Worm (Caenorhabditis elegans) whole organism, young adult: ENCODE data around the gene C06B3.1.
A peak's percentile ranks its signal among the peaks of the same experiment; 100 is the strongest.

Experiments
- B0336.3 ChIP-seq: fragments of 200-800 bp; sonication (Bioruptor generic); IDR thresholded peaks from 2 replicates; pipeline ENCODE4 v1.3.6; 2022; ENCODE audit warnings: missing genetic modification characterization, missing compliant biosample characterization
- C06A6.2 ChIP-seq: fragments of 200-800 bp; sonication (Bioruptor generic); conservative IDR thresholded peaks from 2 replicates; pipeline ENCODE4 v1.3.6; 2022; ENCODE audit warnings: missing genetic modification characterization, missing compliant biosample characterization
- F10E7.11 ChIP-seq: sonication (generic microtip); optimal IDR thresholded peaks from 2 replicates; lab custom pipeline; 2017; ENCODE audit warnings: mild to moderate bottlenecking, missing genetic modification characterization, moderate library complexity, missing compliant biosample characterization
- F22D6.2 ChIP-seq: sonication (generic microtip); optimal IDR thresholded peaks from 2 replicates; lab custom pipeline; 2016; ENCODE audit warnings: mild to moderate bottlenecking, missing genetic modification characterization, missing compliant biosample characterization
- F37B4.10 ChIP-seq: fragments of 200-800 bp; sonication (Bioruptor generic); IDR thresholded peaks from 2 replicates; pipeline ENCODE4 v1.3.6; 2022; ENCODE audit warnings: missing genetic modification characterization, missing compliant biosample characterization
- F57A8.1 ChIP-seq: fragments of 200-800 bp; sonication (Bioruptor generic); optimal IDR thresholded peaks from 2 replicates; lab custom pipeline; 2018; ENCODE audit warnings: mild to moderate bottlenecking, missing genetic modification characterization, moderate library complexity, missing compliant biosample characterization
- K12H6.12 ChIP-seq: fragments of 200-800 bp; sonication (Bioruptor generic); optimal IDR thresholded peaks from 2 replicates; lab custom pipeline; 2018; ENCODE audit warnings: mild to moderate bottlenecking, missing genetic modification characterization, missing compliant biosample characterization
- T26A5.8 ChIP-seq: sonication (generic microtip); optimal IDR thresholded peaks from 2 replicates; lab custom pipeline; 2016; ENCODE audit warnings: missing genetic modification characterization, missing compliant biosample characterization
- Y53F4B.3 ChIP-seq: fragments of 200-800 bp; sonication (Bioruptor generic); IDR thresholded peaks from 2 replicates; pipeline ENCODE4 v1.3.6; 2022; ENCODE audit warnings: missing genetic modification reagents, missing genetic modification characterization, missing compliant biosample characterization
- Y56A3A.18 ChIP-seq: fragments of 200-800 bp; sonication (Bioruptor generic); IDR thresholded peaks from 2 replicates; pipeline ENCODE4 v1.3.6; 2022; ENCODE audit warnings: missing genetic modification reagents, missing genetic modification characterization, missing compliant biosample characterization
- akir-1 ChIP-seq: fragments of 200-800 bp; sonication (Bioruptor generic); optimal IDR thresholded peaks from 2 replicates; lab custom pipeline; 2018; ENCODE audit warnings: mild to moderate bottlenecking, missing genetic modification characterization, moderate library complexity, missing compliant biosample characterization
- aptf-2 ChIP-seq: fragments of 200-800 bp; sonication (Bioruptor generic); conservative IDR thresholded peaks from 2 replicates; pipeline ENCODE4 v1.3.6; 2022; ENCODE audit warnings: missing genetic modification reagents, missing genetic modification characterization, missing compliant biosample characterization
- atf-7 ChIP-seq: sonication (generic microtip); optimal IDR thresholded peaks from 2 replicates; lab custom pipeline; 2017; ENCODE audit warnings: mild to moderate bottlenecking, missing genetic modification characterization, missing compliant biosample characterization
- attf-5 ChIP-seq: fragments of 200-800 bp; sonication (Bioruptor generic); optimal IDR thresholded peaks from 2 replicates; lab custom pipeline; 2018; ENCODE audit warnings: mild to moderate bottlenecking, missing genetic modification characterization, missing compliant biosample characterization
- bed-1 ChIP-seq: fragments of 200-800 bp; sonication (Bioruptor generic); IDR thresholded peaks from 2 replicates; pipeline ENCODE4 v1.3.6; 2022; ENCODE audit warnings: missing genetic modification reagents, missing genetic modification characterization, missing compliant biosample characterization
- cebp-2 ChIP-seq: fragments of 200-800 bp; sonication (Bioruptor generic); IDR thresholded peaks from 2 replicates; pipeline ENCODE4 v1.3.6; 2022; ENCODE audit warnings: missing genetic modification characterization, missing compliant biosample characterization
- ceh-100 ChIP-seq: fragments of 200-800 bp; sonication (Bioruptor generic); IDR thresholded peaks from 2 replicates; pipeline ENCODE4 v1.3.6; 2022; ENCODE audit warnings: missing genetic modification reagents, missing genetic modification characterization, missing compliant biosample characterization
- ceh-58 ChIP-seq: fragments of 200-800 bp; sonication (Bioruptor generic); IDR thresholded peaks from 2 replicates; pipeline ENCODE4 v1.3.6; 2022; ENCODE audit warnings: missing genetic modification characterization, missing compliant biosample characterization
- ceh-79 ChIP-seq: sonication (generic microtip); optimal IDR thresholded peaks from 2 replicates; lab custom pipeline; 2017; ENCODE audit warnings: mild to moderate bottlenecking, missing genetic modification characterization, missing compliant biosample characterization
- chd-7 ChIP-seq: sonication (generic microtip); optimal IDR thresholded peaks from 2 replicates; lab custom pipeline; 2016; ENCODE audit warnings: mild to moderate bottlenecking, missing genetic modification characterization, moderate library complexity, missing compliant biosample characterization
- dpff-1 ChIP-seq: sonication (generic microtip); optimal IDR thresholded peaks from 2 replicates; lab custom pipeline; 2017; ENCODE audit warnings: mild to moderate bottlenecking, missing genetic modification characterization, missing compliant biosample characterization
- efl-1 ChIP-seq: fragments of 150-350 bp; optimal IDR thresholded peaks from 2 replicates; lab custom pipeline; 2014; ENCODE audit warnings: missing biosample characterization, missing genetic modification reagents, missing genetic modification characterization
- gei-17 ChIP-seq: fragments of 200-800 bp; sonication (Bioruptor generic); optimal IDR thresholded peaks from 2 replicates; lab custom pipeline; 2018; ENCODE audit warnings: mild to moderate bottlenecking, missing genetic modification characterization, missing compliant biosample characterization
- him-1 ChIP-seq: sonication (generic microtip); optimal IDR thresholded peaks from 2 replicates; lab custom pipeline; 2016; ENCODE audit warnings: missing genotype, missing genetic modification reagents, missing genetic modification characterization, missing compliant biosample characterization
- hmg-1.2 ChIP-seq: fragments of 200-800 bp; sonication (Bioruptor generic); IDR thresholded peaks from 2 replicates; pipeline ENCODE4 v1.3.6; 2022; ENCODE audit warnings: missing genetic modification reagents, missing genetic modification characterization, missing compliant biosample characterization
- hmg-20 ChIP-seq: fragments of 200-800 bp; sonication (Bioruptor generic); IDR thresholded peaks from 2 replicates; pipeline ENCODE4 v1.3.6; 2022; ENCODE audit warnings: missing genetic modification reagents, missing genetic modification characterization, missing compliant biosample characterization
- hrde-1 ChIP-seq: sonication (generic microtip); optimal IDR thresholded peaks from 2 replicates; lab custom pipeline; 2016; ENCODE audit warnings: missing genetic modification characterization, mild to moderate bottlenecking, missing compliant biosample characterization, moderate library complexity, missing genotype, missing genetic modification reagents, borderline replicate concordance
- hsf-1 ChIP-seq: fragments of 200-800 bp; sonication (Bioruptor generic); IDR thresholded peaks from 2 replicates; pipeline ENCODE4 v1.3.6; 2022; ENCODE audit warnings: missing genetic modification reagents, missing genetic modification characterization, missing compliant biosample characterization
- lag-1 ChIP-seq: fragments of 200-800 bp; sonication (Bioruptor generic); IDR thresholded peaks from 2 replicates; pipeline ENCODE4 v1.3.6; 2022; ENCODE audit warnings: missing genetic modification reagents, missing genetic modification characterization, missing compliant biosample characterization
- lin-26 ChIP-seq: fragments of 200-800 bp; sonication (Bioruptor generic); IDR thresholded peaks from 2 replicates; pipeline ENCODE4 v1.3.6; 2022; ENCODE audit warnings: missing genetic modification reagents, missing genetic modification characterization, missing compliant biosample characterization
- lin-35 ChIP-seq, 3 experiments: fragments of 150-350 bp in 2 of 3; sonication (generic microtip) in 1 of 3; optimal IDR thresholded peaks; 2 replicates each; lab custom pipeline; 2014 to 2018; ENCODE audit warnings: missing biosample characterization in 3 of 3, missing genetic modification characterization in 3 of 3, missing genetic modification reagents in 3 of 3
- lin-40 ChIP-seq: sonication (generic microtip); optimal IDR thresholded peaks from 2 replicates; lab custom pipeline; 2016; ENCODE audit warnings: missing genetic modification characterization, mild to moderate bottlenecking, missing compliant biosample characterization, missing genotype, missing genetic modification reagents
- lin-54 ChIP-seq: fragments of 200-800 bp; sonication (Bioruptor generic); optimal IDR thresholded peaks from 2 replicates; lab custom pipeline; 2018; ENCODE audit warnings: mild to moderate bottlenecking, missing genetic modification characterization, missing compliant biosample characterization
- lsl-1 ChIP-seq: fragments of 200-800 bp; sonication (Bioruptor generic); optimal IDR thresholded peaks from 2 replicates; lab custom pipeline; 2018; ENCODE audit warnings: mild to moderate bottlenecking, missing genetic modification characterization, moderate library complexity, missing compliant biosample characterization
- madf-3 ChIP-seq: fragments of 200-800 bp; sonication (Bioruptor generic); IDR thresholded peaks from 2 replicates; pipeline ENCODE4 v1.3.6; 2022; ENCODE audit warnings: missing genetic modification reagents, missing genetic modification characterization, missing compliant biosample characterization
- madf-6 ChIP-seq: fragments of 200-800 bp; sonication (Bioruptor generic); IDR thresholded peaks from 2 replicates; pipeline ENCODE4 v1.3.6; 2022; ENCODE audit warnings: missing genetic modification reagents, missing genetic modification characterization, missing compliant biosample characterization
- nhr-90 ChIP-seq: sonication (generic microtip); optimal IDR thresholded peaks from 2 replicates; lab custom pipeline; 2016; ENCODE audit warnings: missing genotype, mild to moderate bottlenecking, missing genetic modification characterization, missing compliant biosample characterization
- rcor-1 ChIP-seq: fragments of 200-800 bp; sonication (Bioruptor generic); IDR thresholded peaks from 2 replicates; pipeline ENCODE4 v1.3.6; 2022; ENCODE audit warnings: missing genetic modification reagents, missing genetic modification characterization, missing compliant biosample characterization
- rpc-1 ChIP-seq, 2 experiments: fragments of 150-350 bp in 1 of 2; sonication (generic microtip) in 1 of 2; optimal IDR thresholded peaks; 2 replicates each; lab custom pipeline; 2014 to 2018; ENCODE audit warnings: missing biosample characterization in 1 of 2, missing genetic modification characterization in 1 of 2, missing genetic modification reagents in 1 of 2, missing genotype in 1 of 2
- snpc-3.4 ChIP-seq: sonication (generic microtip); optimal IDR thresholded peaks from 2 replicates; lab custom pipeline; 2017; ENCODE audit warnings: missing genetic modification characterization, mild to moderate bottlenecking, missing compliant biosample characterization, antibody characterized with exemption, moderate library complexity, missing genotype, missing genetic modification reagents
- snpc-4 ChIP-seq, 5 experiments: fragments of 150-350 bp in 1 of 5; sonication (generic microtip) in 4 of 5; optimal IDR thresholded peaks; 2 replicates each; lab custom pipeline; 2014 to 2018; ENCODE audit warnings: missing genetic modification characterization in 5 of 5, missing biosample characterization in 3 of 5, antibody characterized with exemption in 2 of 5, mild to moderate bottlenecking in 2 of 5, missing compliant biosample characterization in 2 of 5, missing genotype in 2 of 5, moderate library complexity in 2 of 5, missing genetic modification reagents in 1 of 5
- somi-1 ChIP-seq: fragments of 200-800 bp; sonication (Bioruptor generic); optimal IDR thresholded peaks from 2 replicates; lab custom pipeline; 2018; ENCODE audit warnings: mild to moderate bottlenecking, missing genetic modification characterization, missing compliant biosample characterization
- sptf-2 ChIP-seq: fragments of 200-800 bp; sonication (Bioruptor generic); optimal IDR thresholded peaks from 2 replicates; lab custom pipeline; 2018; ENCODE audit warnings: mild to moderate bottlenecking, missing genetic modification characterization, missing compliant biosample characterization
- unc-62 ChIP-seq: fragments of 150-350 bp; optimal IDR thresholded peaks from 2 replicates; lab custom pipeline; 2014; ENCODE audit warnings: missing biosample characterization, missing genetic modification reagents, missing genetic modification characterization
- xnd-1 ChIP-seq: sonication (generic microtip); optimal IDR thresholded peaks from 2 replicates; lab custom pipeline; 2016; ENCODE audit warnings: missing genotype, missing genetic modification reagents, missing genetic modification characterization, missing compliant biosample characterization
- ztf-25 ChIP-seq: fragments of 200-800 bp; sonication (Bioruptor generic); IDR thresholded peaks from 2 replicates; pipeline ENCODE4 v1.3.6; 2022; ENCODE audit warnings: missing genetic modification reagents, missing genetic modification characterization, missing compliant biosample characterization
- ztf-26 ChIP-seq: sonication (generic microtip); optimal IDR thresholded peaks from 2 replicates; lab custom pipeline; 2017; ENCODE audit warnings: missing genetic modification characterization, missing compliant biosample characterization

The C06B3.1 gene

ce11 chrV:13907557-13908104 lies 5.0 kb downstream of the C06B3.1 start (continued):
- no peak for TF ChIP-seq T26A5.8 (tag; lab: Kevin White, UChicago)
- TF ChIP-seq K12H6.12 (tag; lab: Kevin White, UChicago), result peak; percentile 55
- peak; percentile 90 for TF ChIP-seq atf-7 (tag; lab: Kevin White, UChicago)
- TF ChIP-seq F37B4.10, result peak; percentile 93; the same call in 1 of the 2 replicates
- peak; percentile 22 for TF ChIP-seq lin-40
- TF ChIP-seq ceh-100 (GFP tag; lab: Robert Waterston, UW), result peak; percentile 54; the same call in 1 of the 2 replicates
- no peak for TF ChIP-seq hrde-1
- peak; percentile 62; the same call in 1 of the 2 replicates for TF ChIP-seq hmg-20 (GFP tag; lab: Robert Waterston, UW)
- TF ChIP-seq cebp-2 (GFP tag; lab: Robert Waterston, UW), result 0 out of 2 replicates have a peak, but pooled peaks have one; percentile 58
- no peak for TF ChIP-seq him-1 (tag; lab: Kevin White, UChicago)
- TF ChIP-seq F57A8.1 (GFP tag; lab: Kevin White, UChicago), result no peak
- no peak for TF ChIP-seq xnd-1
- TF ChIP-seq chd-7, result peak; percentile 92
- no peak for TF ChIP-seq akir-1
- TF ChIP-seq Y53F4B.3 (GFP tag; lab: Robert Waterston, UW), result no peak; the same call in 1 of the 2 replicates
- no peak for TF ChIP-seq efl-1 (GFP tag; lab: Kevin White, UChicago)
- TF ChIP-seq unc-62 (GFP tag; lab: Kevin White, UChicago), result no peak
- TF ChIP-seq lin-54, result peak; percentile 63
- no peak for TF ChIP-seq ceh-79 (tag; lab: Kevin White, UChicago)
- peak; percentile 76 for TF ChIP-seq gei-17
- TF ChIP-seq lag-1 (GFP tag; lab: Robert Waterston, UW), result 0 out of 2 replicates have a peak, but pooled peaks have one; percentile 69
- peak; percentile 69 for TF ChIP-seq madf-3 (GFP tag; lab: Robert Waterston, UW)
- TF ChIP-seq sptf-2 (GFP tag; lab: Kevin White, UChicago), result no peak
- TF ChIP-seq snpc-4 (GFP tag; optimal IDR thresholded peaks at IDR 0.05; lab: Kevin White, UChicago), result no peak
- TF ChIP-seq snpc-4 (tag; optimal IDR thresholded peaks at IDR 0.05; lab: Kevin White, UChicago), result peak in 1 of 4 experiments; percentile 34
- no peak; the same call in 1 of the 2 replicates for TF ChIP-seq madf-6 (GFP tag; lab: Robert Waterston, UW)
- TF ChIP-seq rcor-1 (GFP tag; lab: Robert Waterston, UW), result peak; percentile 19; the same call in 1 of the 2 replicates
- no peak for TF ChIP-seq lsl-1
- TF ChIP-seq bed-1 (GFP tag; lab: Robert Waterston, UW), result no peak
- TF ChIP-seq somi-1 (GFP tag; lab: Kevin White, UChicago), result peak; percentile 88
- TF ChIP-seq hsf-1 (GFP tag; lab: Robert Waterston, UW), result peak; percentile 65; the same call in 1 of the 2 replicates
- TF ChIP-seq C06A6.2, result peak; percentile 74
- TF ChIP-seq B0336.3, result peak; percentile 96
- TF ChIP-seq aptf-2 (GFP tag; lab: Robert Waterston, UW), result no peak
- peak; percentile 56 for TF ChIP-seq hmg-1.2 (GFP tag; lab: Robert Waterston, UW)
- peak; percentile 94 for TF ChIP-seq nhr-90 (tag; lab: Kevin White, UChicago)
- peak; percentile 91 for TF ChIP-seq lin-26 (GFP tag; lab: Robert Waterston, UW)
- no peak for TF ChIP-seq dpff-1
- peak; percentile 68 for TF ChIP-seq attf-5 (GFP tag; lab: Kevin White, UChicago)
- TF ChIP-seq F22D6.2, result peak; percentile 56
- no peak for TF ChIP-seq ceh-58 (GFP tag; lab: Robert Waterston, UW)
- TF ChIP-seq snpc-3.4, result no peak
- TF ChIP-seq ztf-26, result peak; percentile 86
- TF ChIP-seq lin-35 (GFP tag; optimal IDR thresholded peaks at IDR 0.05; lab: Kevin White, UChicago), result peak in 1 of 3 experiments; percentile 55
- no peak for TF ChIP-seq rpc-1 (optimal IDR thresholded peaks at IDR 0.05; lab: Kevin White, UChicago)
- no peak for TF ChIP-seq rpc-1 (tag; optimal IDR thresholded peaks at IDR 0.05; lab: Kevin White, UChicago)
- TF ChIP-seq Y56A3A.18 (GFP tag; lab: Robert Waterston, UW), result peak; percentile 94
- peak; percentile 65 for TF ChIP-seq F10E7.11 (tag; lab: Kevin White, UChicago)
- 0 out of 2 replicates have a peak, but pooled peaks have one; percentile 6 for TF ChIP-seq ztf-25 (GFP tag; lab: Robert Waterston, UW)
